Worm (Caenorhabditis elegans) whole organism, L4 larva: ENCODE results near the gene jmjd-3.1.

Source experiments
- F26F4.8 ChIP-seq: fragments of 200-800 bp; sonication (Bioruptor generic); conservative IDR thresholded peaks from 2 replicates; pipeline ENCODE4 v1.3.6; 2022; ENCODE audit warnings: missing genetic modification characterization, missing compliant biosample characterization
- F37D6.2 ChIP-seq: sonication (generic microtip); optimal IDR thresholded peaks from 2 replicates; lab custom pipeline; 2016; ENCODE audit warnings: mild to moderate bottlenecking, missing genetic modification characterization, missing compliant biosample characterization
- R02D3.7 ChIP-seq: fragments of 150-350 bp; sonication (generic microtip); optimal IDR thresholded peaks from 3 replicates; lab custom pipeline; 2014; ENCODE audit warnings: missing biosample characterization, missing genetic modification characterization
- Y105C5A.15 ChIP-seq: fragments of 200-800 bp; sonication (Bioruptor generic); IDR thresholded peaks from 2 replicates; pipeline ENCODE4 v1.3.6; 2022; ENCODE audit warnings: missing genetic modification characterization, missing compliant biosample characterization
- ZK337.2 ChIP-seq: fragments of 200-800 bp; sonication (Bioruptor generic); IDR thresholded peaks from 2 replicates; pipeline ENCODE4 v1.3.6; 2022; ENCODE audit warnings: missing genetic modification reagents, missing genetic modification characterization, missing compliant biosample characterization
- aha-1 ChIP-seq: fragments of 150-350 bp; peaks from one replicate; lab custom pipeline; 2014; ENCODE audit warnings: missing biosample characterization, missing genetic modification characterization
- arid-1 ChIP-seq: fragments of 200-800 bp; sonication (Bioruptor generic); conservative IDR thresholded peaks from 2 replicates; pipeline ENCODE4 v1.3.6; 2022; ENCODE audit warnings: missing genetic modification reagents, missing genetic modification characterization, missing compliant biosample characterization
- ceh-32 ChIP-seq: sonication (generic microtip); optimal IDR thresholded peaks from 2 replicates; lab custom pipeline; 2016; ENCODE audit warnings: mild to moderate bottlenecking, missing genetic modification characterization, missing compliant biosample characterization; ENCODE audit not compliant: poor library complexity
- ceh-44 ChIP-seq: fragments of 200-800 bp; sonication (Bioruptor generic); IDR thresholded peaks from 2 replicates; pipeline ENCODE4 v1.3.6; 2022; ENCODE audit warnings: missing genetic modification reagents, missing genetic modification characterization, missing compliant biosample characterization
- ceh-82 ChIP-seq: sonication (generic microtip); optimal IDR thresholded peaks from 2 replicates; lab custom pipeline; 2017; ENCODE audit warnings: missing biosample characterization, missing genetic modification characterization
- ces-1 ChIP-seq: fragments of 150-350 bp; sonication (generic microtip); optimal IDR thresholded peaks from 4 replicates; lab custom pipeline; 2014; ENCODE audit warnings: missing biosample characterization, missing genetic modification reagents, missing genetic modification characterization
- cey-2 ChIP-seq: sonication (generic microtip); optimal IDR thresholded peaks from 3 replicates; lab custom pipeline; 2017; ENCODE audit warnings: missing genetic modification characterization, mild to moderate bottlenecking, missing compliant biosample characterization, antibody characterized with exemption, borderline replicate concordance; ENCODE audit not compliant: insufficient read depth
- daf-16 ChIP-seq, 3 experiments: sonication (generic microtip); optimal IDR thresholded peaks; 2 replicates each; lab custom pipeline; 2016 to 2017; ENCODE audit warnings: missing genetic modification characterization in 3 of 3, missing genetic modification reagents in 3 of 3, mild to moderate bottlenecking in 2 of 3, missing compliant biosample characterization in 2 of 3, missing biosample characterization in 1 of 3, moderate library complexity in 1 of 3
- daf-8 ChIP-seq: fragments of 200-800 bp; sonication (Bioruptor generic); IDR thresholded peaks from 2 replicates; pipeline ENCODE4 v1.3.6; 2022; ENCODE audit warnings: missing genetic modification characterization, missing compliant biosample characterization
- dmd-8 ChIP-seq: fragments of 200-800 bp; sonication (Bioruptor generic); IDR thresholded peaks from 2 replicates; pipeline ENCODE4 v1.3.6; 2022; ENCODE audit warnings: missing genetic modification characterization, missing compliant biosample characterization
- duxl-1 ChIP-seq: sonication (generic microtip); optimal IDR thresholded peaks from 2 replicates; lab custom pipeline; 2016; ENCODE audit warnings: mild to moderate bottlenecking, missing genetic modification characterization, moderate library complexity, missing compliant biosample characterization; ENCODE audit not compliant: poor library complexity
- dve-1 ChIP-seq: sonication (generic microtip); optimal IDR thresholded peaks from 2 replicates; lab custom pipeline; 2017; ENCODE audit warnings: antibody characterized with exemption, mild to moderate bottlenecking, missing genetic modification characterization, missing compliant biosample characterization; ENCODE audit not compliant: insufficient read depth
- fkh-10 ChIP-seq: fragments of 150-350 bp; optimal IDR thresholded peaks from 2 replicates; lab custom pipeline; 2014; ENCODE audit warnings: missing biosample characterization, missing genetic modification reagents, missing genetic modification characterization
- fos-1 ChIP-seq: fragments of 150-350 bp; optimal IDR thresholded peaks from 2 replicates; lab custom pipeline; 2014; ENCODE audit warnings: missing biosample characterization, missing genetic modification characterization
- gei-8 ChIP-seq: fragments of 200-800 bp; sonication (Bioruptor generic); optimal IDR thresholded peaks from 2 replicates; lab custom pipeline; 2018; ENCODE audit warnings: mild to moderate bottlenecking, missing genetic modification characterization, missing compliant biosample characterization
- hif-1 ChIP-seq, 2 experiments: sonication (generic microtip); optimal IDR thresholded peaks; 2 replicates each; lab custom pipeline; 2016 to 2017; ENCODE audit warnings: missing compliant biosample characterization in 2 of 2, missing genetic modification characterization in 2 of 2, missing genetic modification reagents in 2 of 2, missing genotype in 2 of 2, mild to moderate bottlenecking in 1 of 2
- hlh-11 ChIP-seq: fragments of 200-800 bp; sonication (Bioruptor generic); optimal IDR thresholded peaks from 2 replicates; lab custom pipeline; 2018; ENCODE audit warnings: mild to moderate bottlenecking, missing genetic modification characterization, missing compliant biosample characterization
- hlh-30 ChIP-seq: sonication (generic microtip); optimal IDR thresholded peaks from 2 replicates; lab custom pipeline; 2017; ENCODE audit warnings: antibody characterized with exemption, mild to moderate bottlenecking, missing genetic modification characterization, missing compliant biosample characterization; ENCODE audit not compliant: insufficient read depth
- jun-1 ChIP-seq: fragments of 150-350 bp; optimal IDR thresholded peaks from 2 replicates; lab custom pipeline; 2014; ENCODE audit warnings: missing biosample characterization, missing genetic modification reagents, missing genetic modification characterization
- lim-7 ChIP-seq: fragments of 200-800 bp; sonication (Bioruptor generic); IDR thresholded peaks from 2 replicates; pipeline ENCODE4 v1.3.6; 2022; ENCODE audit warnings: missing genetic modification characterization, missing compliant biosample characterization
- lir-3 ChIP-seq: sonication (generic microtip); optimal IDR thresholded peaks from 2 replicates; lab custom pipeline; 2016; ENCODE audit warnings: mild to moderate bottlenecking, missing genetic modification characterization, missing compliant biosample characterization
- madf-9 ChIP-seq: fragments of 200-800 bp; sonication (Bioruptor generic); conservative IDR thresholded peaks from 2 replicates; pipeline ENCODE4 v1.3.6; 2022; ENCODE audit warnings: missing genetic modification reagents, missing genetic modification characterization, missing compliant biosample characterization
- mdl-1 ChIP-seq, 2 experiments: fragments of 150-350 bp in 1 of 2; sonication (generic microtip) in 1 of 2; optimal IDR thresholded peaks; 2 replicates each; lab custom pipeline; 2014 to 2017; ENCODE audit warnings: missing biosample characterization in 2 of 2, missing genetic modification characterization in 2 of 2
- mes-2 ChIP-seq: sonication (generic microtip); optimal IDR thresholded peaks from 2 replicates; lab custom pipeline; 2016; ENCODE audit warnings: missing genotype, mild to moderate bottlenecking, missing genetic modification characterization, missing compliant biosample characterization; ENCODE audit not compliant: poor library complexity, severe bottlenecking
- mxl-3 ChIP-seq: fragments of 200-800 bp; sonication (Bioruptor generic); optimal IDR thresholded peaks from 2 replicates; lab custom pipeline; 2018; ENCODE audit warnings: mild to moderate bottlenecking, missing genetic modification characterization, missing compliant biosample characterization
- nhr-11 ChIP-seq: fragments of 150-350 bp; optimal IDR thresholded peaks from 2 replicates; lab custom pipeline; 2014; ENCODE audit warnings: missing biosample characterization, missing genetic modification characterization
- nhr-237 ChIP-seq: sonication (generic microtip); optimal IDR thresholded peaks from 2 replicates; lab custom pipeline; 2017; ENCODE audit warnings: missing biosample characterization, missing genetic modification characterization
- nhr-28 ChIP-seq: fragments of 150-350 bp; optimal IDR thresholded peaks from 2 replicates; lab custom pipeline; 2014; ENCODE audit warnings: missing biosample characterization, missing genetic modification characterization
- nhr-48 ChIP-seq: sonication (generic microtip); optimal IDR thresholded peaks from 2 replicates; lab custom pipeline; 2016; ENCODE audit warnings: mild to moderate bottlenecking, missing genetic modification characterization, missing compliant biosample characterization
- pha-4 ChIP-seq, 2 experiments: fragments of 150-350 bp in 1 of 2; fragments of 200-800 bp in 1 of 2; sonication (Bioruptor generic) in 1 of 2; IDR thresholded peaks in 1 of 2; optimal IDR thresholded peaks in 1 of 2; 2 replicates each; pipeline versions ENCODE4 v1.3.6 to Lab custom; 2014 to 2022; ENCODE audit warnings: missing genetic modification characterization in 2 of 2, missing genetic modification reagents in 2 of 2, missing biosample characterization in 1 of 2, missing compliant biosample characterization in 1 of 2
- rbr-2 ChIP-seq: sonication (generic microtip); optimal IDR thresholded peaks from 2 replicates; lab custom pipeline; 2016; ENCODE audit warnings: missing genotype, missing genetic modification characterization, missing compliant biosample characterization
- sdz-12 ChIP-seq: fragments of 200-800 bp; sonication (Bioruptor generic); optimal IDR thresholded peaks from 2 replicates; lab custom pipeline; 2018; ENCODE audit warnings: mild to moderate bottlenecking, missing genetic modification characterization, missing compliant biosample characterization
- set-16 ChIP-seq: fragments of 200-800 bp; sonication (Bioruptor generic); IDR thresholded peaks from 2 replicates; pipeline ENCODE4 v1.3.6; 2022; ENCODE audit warnings: missing genetic modification reagents, missing genetic modification characterization, missing compliant biosample characterization
- spr-1 ChIP-seq: sonication (generic microtip); optimal IDR thresholded peaks from 2 replicates; lab custom pipeline; 2016; ENCODE audit warnings: mild to moderate bottlenecking, missing genetic modification characterization, missing compliant biosample characterization
- spr-3 ChIP-seq: fragments of 200-800 bp; sonication (Bioruptor generic); optimal IDR thresholded peaks from 2 replicates; lab custom pipeline; 2018; ENCODE audit warnings: mild to moderate bottlenecking, missing genetic modification characterization, missing compliant biosample characterization
- tra-1 ChIP-seq: fragments of 200-800 bp; sonication (Bioruptor generic); IDR thresholded peaks from 2 replicates; pipeline ENCODE4 v1.3.6; 2022; ENCODE audit warnings: missing genetic modification reagents, missing genetic modification characterization, missing compliant biosample characterization
- unc-130 ChIP-seq: sonication (generic microtip); optimal IDR thresholded peaks from 2 replicates; lab custom pipeline; 2016; ENCODE audit warnings: missing genetic modification reagents, missing genetic modification characterization, missing compliant biosample characterization
- unc-39 ChIP-seq: sonication (generic microtip); optimal IDR thresholded peaks from 2 replicates; lab custom pipeline; 2017; ENCODE audit warnings: missing biosample characterization, missing genetic modification characterization
- vab-7 ChIP-seq: fragments of 200-800 bp; sonication (Bioruptor generic); IDR thresholded peaks from 2 replicates; pipeline ENCODE4 v1.3.6; 2022; ENCODE audit warnings: missing genetic modification reagents, missing genetic modification characterization, missing compliant biosample characterization
- zfp-2 ChIP-seq: sonication (generic microtip); optimal IDR thresholded peaks from 2 replicates; lab custom pipeline; 2016; ENCODE audit warnings: mild to moderate bottlenecking, missing genetic modification characterization, missing compliant biosample characterization
- ztf-11 ChIP-seq: fragments of 150-350 bp; optimal IDR thresholded peaks from 2 replicates; lab custom pipeline; 2014; ENCODE audit warnings: missing biosample characterization, missing genetic modification characterization

The jmjd-3.1 gene

DNA sequence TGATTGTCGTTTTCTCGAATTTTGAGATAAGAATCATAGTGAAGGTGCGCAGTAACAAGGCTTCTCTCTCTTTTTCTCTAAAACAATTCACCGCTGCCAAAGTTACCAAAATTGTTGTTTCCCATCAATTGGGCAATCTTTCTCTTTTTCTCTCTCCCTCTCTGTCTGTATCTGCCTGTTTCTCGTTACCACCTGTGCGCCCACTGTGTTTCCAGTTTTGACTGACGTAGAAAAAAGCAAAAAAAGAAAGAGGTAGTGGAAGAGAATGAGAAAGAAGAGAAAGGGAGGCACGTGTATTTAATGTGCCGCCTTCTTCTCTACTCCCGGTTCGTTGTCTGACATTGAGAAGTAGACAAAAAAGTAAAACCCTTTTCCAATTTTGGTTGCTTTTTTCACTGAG is 20.7 kb upstream of the jmjd-3.1 start (continued):
- TF ChIP-seq duxl-1 (tag; lab: Kevin White, UChicago) (no peak), madf-9 (GFP tag; lab: Robert Waterston, UW) (no peak)

DNA sequence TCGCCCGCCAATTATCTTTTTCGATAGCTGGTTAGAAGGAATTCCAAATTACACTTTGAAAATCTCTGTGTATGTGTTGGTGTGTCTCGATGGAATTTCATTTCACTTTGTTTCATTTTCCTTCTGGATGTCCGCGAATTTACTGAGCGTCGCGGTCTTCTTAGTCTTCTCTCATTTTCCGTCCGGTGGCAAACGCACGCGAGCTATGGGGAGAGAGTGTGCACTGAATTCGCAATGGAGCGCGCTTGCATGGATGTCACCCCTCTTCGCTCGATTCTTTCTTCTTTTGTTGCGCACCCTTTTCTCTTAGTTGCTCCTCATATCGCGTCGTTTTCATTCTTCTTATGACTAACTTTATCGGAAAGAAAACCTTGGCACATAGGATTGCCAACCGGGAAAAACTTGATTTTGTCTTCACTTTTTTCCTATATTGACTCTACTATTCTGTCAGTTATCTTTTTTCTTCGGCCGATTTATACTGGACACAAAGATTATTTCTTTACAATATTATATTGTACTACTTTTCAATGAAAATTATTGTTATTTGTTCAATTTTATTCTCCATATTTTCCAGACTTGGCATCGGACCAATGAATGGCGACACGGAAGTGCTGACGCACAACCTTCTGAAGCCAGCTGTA is 19.0 kb upstream of the jmjd-3.1 start, which contains the start of gene dhhc-14:
dhhc-14 (plus strand) TSS at position 591 of the 641 bp plus-strand sequence.
- no peak for TF ChIP-seq spr-1 (tag; lab: Kevin White, UChicago)
- no peak for TF ChIP-seq daf-8 (GFP tag; lab: Robert Waterston, UW)
- peak; percentile 57 for TF ChIP-seq rbr-2
- TF ChIP-seq nhr-237 (tag; lab: Kevin White, UChicago) = no peak
- TF ChIP-seq ceh-32 (tag; lab: Kevin White, UChicago) = no peak
- peak; percentile 98 for TF ChIP-seq aha-1 (tag; lab: Kevin White, UChicago)
- TF ChIP-seq madf-9 (GFP tag; lab: Robert Waterston, UW) = peak; percentile 46; the same call in 1 of the 2 replicates
- peak; percentile 18 for TF ChIP-seq nhr-28 (tag; lab: Kevin White, UChicago)
- peak; percentile 37 for TF ChIP-seq hlh-11 (tag; lab: Kevin White, UChicago)
- no peak for TF ChIP-seq unc-39 (tag; lab: Kevin White, UChicago)
- TF ChIP-seq sdz-12 (GFP tag; lab: Kevin White, UChicago) = no peak
- no peak for TF ChIP-seq nhr-11 (tag; lab: Kevin White, UChicago)
- TF ChIP-seq ZK337.2 = no peak
- no peak for TF ChIP-seq mxl-3 (GFP tag; lab: Kevin White, UChicago)
- no peak for TF ChIP-seq arid-1 (GFP tag; lab: Robert Waterston, UW)
- TF ChIP-seq hif-1 (tag; optimal IDR thresholded peaks at IDR 0.05; lab: Kevin White, UChicago) = peak in 1 of 2 experiments; percentile 76
- TF ChIP-seq Y105C5A.15 (GFP tag; lab: Robert Waterston, UW) = no peak
- TF ChIP-seq pha-4 (GFP tag; IDR thresholded peaks at IDR 0.05; lab: Robert Waterston, UW) = no peak
- no peak for TF ChIP-seq pha-4 (tag; optimal IDR thresholded peaks at IDR 0.05; lab: Kevin White, UChicago)
- TF ChIP-seq dve-1 (tag; lab: Kevin White, UChicago) = peak; percentile 41
- TF ChIP-seq tra-1 (GFP tag; lab: Robert Waterston, UW) = no peak
- no peak for TF ChIP-seq zfp-2 (tag; lab: Kevin White, UChicago)
- TF ChIP-seq vab-7 = no peak
- TF ChIP-seq ceh-82 (tag; lab: Kevin White, UChicago) = no peak
- no peak for TF ChIP-seq dmd-8
- TF ChIP-seq daf-16 (GFP tag; optimal IDR thresholded peaks at IDR 0.05; lab: Kevin White, UChicago) = no peak
- TF ChIP-seq daf-16 (tag; optimal IDR thresholded peaks at IDR 0.05; lab: Kevin White, UChicago) = no peak
- no peak for TF ChIP-seq nhr-48 (tag; lab: Kevin White, UChicago)
- TF ChIP-seq cey-2 = no peak
- peak; percentile 58 for TF ChIP-seq mes-2 (tag; lab: Kevin White, UChicago)
- no peak for TF ChIP-seq F26F4.8 (GFP tag; lab: Robert Waterston, UW)
- no peak for TF ChIP-seq lir-3
- TF ChIP-seq fkh-10 (GFP tag; lab: Kevin White, UChicago) = peak; percentile 1
- no peak for TF ChIP-seq unc-130
- TF ChIP-seq spr-3 (GFP tag; lab: Kevin White, UChicago) = no peak
- TF ChIP-seq ces-1 (GFP tag; lab: Kevin White, UChicago) = peak; percentile 12
- TF ChIP-seq set-16 (GFP tag; lab: Robert Waterston, UW) = peak; percentile 22; the same call in 1 of the 2 replicates
- no peak for TF ChIP-seq ztf-11 (tag; lab: Kevin White, UChicago)
- no peak for TF ChIP-seq fos-1 (tag; lab: Kevin White, UChicago)
- TF ChIP-seq hlh-30 = peak; percentile 58
- no peak for TF ChIP-seq R02D3.7 (tag; lab: Kevin White, UChicago)
- TF ChIP-seq jun-1 (tag; lab: Kevin White, UChicago) = no peak
- peak; percentile 5 for TF ChIP-seq F37D6.2 (tag; lab: Kevin White, UChicago)
- no peak for TF ChIP-seq ceh-44 (GFP tag; lab: Robert Waterston, UW)
- TF ChIP-seq mdl-1 (tag; optimal IDR thresholded peaks at IDR 0.05; lab: Kevin White, UChicago) = peak; percentile 35 to 80
- no peak for TF ChIP-seq lim-7 (GFP tag; lab: Robert Waterston, UW)
- TF ChIP-seq gei-8 (GFP tag; lab: Kevin White, UChicago) = no peak
